Worm (Caenorhabditis elegans) whole organism, L1 larva: ENCODE data around the gene T04F3.5.

Experiments
- F16B12.6 ChIP-seq: fragments of 150-350 bp; optimal IDR thresholded peaks from 2 replicates; lab custom pipeline; 2014; ENCODE audit warnings: missing biosample characterization, missing genetic modification characterization
- Y116A8C.19 ChIP-seq: sonication (generic microtip); optimal IDR thresholded peaks from 2 replicates; lab custom pipeline; 2016; ENCODE audit warnings: missing compliant biosample characterization, missing genetic modification characterization, borderline replicate concordance
- aha-1 ChIP-seq: fragments of 150-350 bp; optimal IDR thresholded peaks from 2 replicates; lab custom pipeline; 2014; ENCODE audit warnings: missing biosample characterization, missing genetic modification characterization
- alr-1 ChIP-seq: fragments of 200-800 bp; sonication (Bioruptor generic); optimal IDR thresholded peaks from 2 replicates; lab custom pipeline; 2018; ENCODE audit warnings: borderline replicate concordance, mild to moderate bottlenecking, missing genetic modification characterization, missing compliant biosample characterization
- ama-1 ChIP-seq: fragments of 150-350 bp; optimal IDR thresholded peaks from 2 replicates; lab custom pipeline; 2014
- blmp-1 ChIP-seq: fragments of 150-350 bp; optimal IDR thresholded peaks from 2 replicates; lab custom pipeline; 2014; ENCODE audit warnings: missing biosample characterization, missing genetic modification characterization
- ceh-63 ChIP-seq: fragments of 200-800 bp; sonication (Bioruptor generic); optimal IDR thresholded peaks from 2 replicates; lab custom pipeline; 2018; ENCODE audit warnings: mild to moderate bottlenecking, missing genetic modification characterization, missing compliant biosample characterization
- ceh-8 ChIP-seq: fragments of 200-800 bp; sonication (Bioruptor generic); optimal IDR thresholded peaks from 2 replicates; lab custom pipeline; 2018; ENCODE audit warnings: mild to moderate bottlenecking, missing genetic modification characterization, moderate library complexity, missing compliant biosample characterization
- ceh-82 ChIP-seq, 3 experiments: fragments of 150-350 bp in 1 of 3; sonication (generic microtip) in 2 of 3; optimal IDR thresholded peaks; 2 replicates each; lab custom pipeline; 2014 to 2017; ENCODE audit warnings: missing biosample characterization in 3 of 3, missing genetic modification characterization in 3 of 3
- ceh-88 ChIP-seq: fragments of 200-800 bp; sonication (Bioruptor generic); IDR thresholded peaks from 2 replicates; pipeline ENCODE4 v1.3.6; 2022; ENCODE audit warnings: missing genetic modification characterization, missing compliant biosample characterization
- ces-1 ChIP-seq: fragments of 150-350 bp; optimal IDR thresholded peaks from 2 replicates; lab custom pipeline; 2014; ENCODE audit warnings: missing biosample characterization, missing genetic modification reagents, missing genetic modification characterization
- dpl-1 ChIP-seq, 3 experiments: fragments of 150-350 bp in 2 of 3; sonication (generic microtip) in 1 of 3; optimal IDR thresholded peaks; 2 replicates each; lab custom pipeline; 2014 to 2017; ENCODE audit warnings: missing biosample characterization in 3 of 3, missing genetic modification characterization in 3 of 3, missing genetic modification reagents in 3 of 3
- efl-1 ChIP-seq, 4 experiments: fragments of 150-350 bp; optimal IDR thresholded peaks in 3 of 4; peaks in 1 of 4; 1 replicate in 1 of 4; 2 replicates in 3 of 4; lab custom pipeline; 2014; ENCODE audit warnings: missing biosample characterization in 2 of 4, missing genetic modification characterization in 2 of 4, missing genetic modification reagents in 2 of 4
- efl-3 ChIP-seq: fragments of 200-800 bp; sonication (Bioruptor generic); optimal IDR thresholded peaks from 2 replicates; lab custom pipeline; 2018; ENCODE audit warnings: mild to moderate bottlenecking, missing genetic modification characterization, missing compliant biosample characterization
- elt-3 ChIP-seq, 6 experiments: fragments of 150-350 bp in 1 of 6; sonication (generic microtip); optimal IDR thresholded peaks; 2 replicates each; lab custom pipeline; 2017 to 2018; ENCODE audit warnings: missing biosample characterization in 6 of 6, missing genetic modification characterization in 6 of 6, inconsistent platforms in 1 of 6
- fkh-10 ChIP-seq: sonication (generic microtip); optimal IDR thresholded peaks from 2 replicates; lab custom pipeline; 2017; ENCODE audit warnings: missing biosample characterization, missing genetic modification reagents, missing genetic modification characterization
- fkh-4 ChIP-seq: sonication (generic microtip); optimal IDR thresholded peaks from 2 replicates; lab custom pipeline; 2016; ENCODE audit warnings: missing compliant biosample characterization, missing genetic modification characterization, borderline replicate concordance
- fkh-8 ChIP-seq: sonication (generic microtip); optimal IDR thresholded peaks from 2 replicates; lab custom pipeline; 2016; ENCODE audit warnings: mild to moderate bottlenecking, missing genetic modification characterization, missing compliant biosample characterization
- fos-1 ChIP-seq: fragments of 150-350 bp; optimal IDR thresholded peaks from 2 replicates; lab custom pipeline; 2014; ENCODE audit warnings: missing biosample characterization, missing genetic modification characterization
- grh-1 ChIP-seq: fragments of 200-800 bp; sonication (Bioruptor generic); IDR thresholded peaks from 2 replicates; pipeline ENCODE4 v1.3.6; 2022; ENCODE audit warnings: missing genetic modification reagents, missing genetic modification characterization, missing compliant biosample characterization
- hpl-2 ChIP-seq: fragments of 150-350 bp; optimal IDR thresholded peaks from 2 replicates; lab custom pipeline; 2014; ENCODE audit warnings: missing biosample characterization, missing genetic modification reagents, missing genetic modification characterization
- irx-1 ChIP-seq: sonication (generic microtip); optimal IDR thresholded peaks from 2 replicates; lab custom pipeline; 2016; ENCODE audit warnings: missing genetic modification characterization, missing compliant biosample characterization
- lin-14 ChIP-seq: fragments of 200-800 bp; sonication (Bioruptor generic); optimal IDR thresholded peaks from 2 replicates; lab custom pipeline; 2018; ENCODE audit warnings: mild to moderate bottlenecking, missing genetic modification characterization, moderate library complexity, missing compliant biosample characterization
- lin-15B ChIP-seq: fragments of 150-350 bp; sonication (generic microtip); optimal IDR thresholded peaks from 3 replicates; lab custom pipeline; 2014; ENCODE audit warnings: missing biosample characterization, missing genetic modification characterization
- lin-39 ChIP-seq: fragments of 150-350 bp; optimal IDR thresholded peaks from 2 replicates; lab custom pipeline; 2014; ENCODE audit warnings: missing biosample characterization, missing genetic modification reagents, missing genetic modification characterization
- lsy-2 ChIP-seq, 2 experiments: fragments of 150-350 bp; optimal IDR thresholded peaks; 2 replicates each; lab custom pipeline; 2014; ENCODE audit warnings: missing biosample characterization in 2 of 2, missing genetic modification characterization in 2 of 2
- mab-9 ChIP-seq: fragments of 200-800 bp; sonication (Bioruptor generic); IDR thresholded peaks from 2 replicates; pipeline ENCODE4 v1.3.6; 2022; ENCODE audit warnings: missing genetic modification reagents, missing genetic modification characterization, missing compliant biosample characterization
- mdl-1 ChIP-seq, 2 experiments: fragments of 150-350 bp; optimal IDR thresholded peaks; 2 replicates each; lab custom pipeline; 2014 to 2017; ENCODE audit warnings: missing biosample characterization in 2 of 2, missing genetic modification characterization in 2 of 2, inconsistent platforms in 1 of 2
- mef-2 ChIP-seq: fragments of 150-350 bp; optimal IDR thresholded peaks from 2 replicates; lab custom pipeline; 2014; ENCODE audit warnings: missing biosample characterization, missing genetic modification characterization
- mep-1 ChIP-seq: fragments of 150-350 bp; optimal IDR thresholded peaks from 2 replicates; lab custom pipeline; 2014; ENCODE audit warnings: missing biosample characterization, missing genetic modification characterization
- nhr-11 ChIP-seq: fragments of 150-350 bp; optimal IDR thresholded peaks from 2 replicates; lab custom pipeline; 2014; ENCODE audit warnings: missing biosample characterization, missing genetic modification characterization
- nhr-12 ChIP-seq: sonication (generic microtip); optimal IDR thresholded peaks from 2 replicates; lab custom pipeline; 2017; ENCODE audit warnings: missing biosample characterization, missing genetic modification characterization
- nhr-19 ChIP-seq: fragments of 200-800 bp; sonication (Bioruptor generic); conservative IDR thresholded peaks from 2 replicates; pipeline ENCODE4 v1.3.6; 2022; ENCODE audit warnings: missing genetic modification characterization, missing compliant biosample characterization
- nhr-20 ChIP-seq: sonication (generic microtip); optimal IDR thresholded peaks from 2 replicates; lab custom pipeline; 2016; ENCODE audit warnings: mild to moderate bottlenecking, missing genetic modification characterization, missing compliant biosample characterization
- nhr-237 ChIP-seq: fragments of 150-350 bp; optimal IDR thresholded peaks from 2 replicates; lab custom pipeline; 2014; ENCODE audit warnings: missing biosample characterization, missing genetic modification characterization
- nhr-28 ChIP-seq: fragments of 150-350 bp; optimal IDR thresholded peaks from 2 replicates; lab custom pipeline; 2014; ENCODE audit warnings: missing biosample characterization, missing genetic modification characterization
- nhr-47 ChIP-seq: sonication (generic microtip); optimal IDR thresholded peaks from 2 replicates; lab custom pipeline; 2016; ENCODE audit warnings: mild to moderate bottlenecking, missing genetic modification characterization, moderate library complexity, missing compliant biosample characterization
- nhr-76 ChIP-seq: sonication (generic microtip); optimal IDR thresholded peaks from 2 replicates; lab custom pipeline; 2017; ENCODE audit warnings: missing biosample characterization, missing genetic modification characterization
- nhr-84 ChIP-seq: sonication (generic microtip); optimal IDR thresholded peaks from 2 replicates; lab custom pipeline; 2017; ENCODE audit warnings: missing biosample characterization, missing genetic modification characterization
- nhr-85 ChIP-seq: sonication (generic microtip); peaks from one replicate; lab custom pipeline; 2016; ENCODE audit warnings: missing genetic modification characterization, inconsistent platforms, missing compliant biosample characterization
- pag-3 ChIP-seq: sonication (generic microtip); optimal IDR thresholded peaks from 2 replicates; lab custom pipeline; 2017; ENCODE audit warnings: missing genetic modification characterization, mild to moderate bottlenecking, missing compliant biosample characterization, antibody characterized with exemption, borderline replicate concordance; ENCODE audit not compliant: insufficient read depth
- pax-3 ChIP-seq: fragments of 200-800 bp; sonication (Bioruptor generic); optimal IDR thresholded peaks from 2 replicates; lab custom pipeline; 2018; ENCODE audit warnings: mild to moderate bottlenecking, missing genetic modification characterization, moderate library complexity, missing compliant biosample characterization
- rnt-1 ChIP-seq: sonication (generic microtip); optimal IDR thresholded peaks from 2 replicates; lab custom pipeline; 2016; ENCODE audit warnings: mild to moderate bottlenecking, missing genetic modification characterization, moderate library complexity, missing compliant biosample characterization
- snu-23 ChIP-seq: sonication (generic microtip); optimal IDR thresholded peaks from 2 replicates; lab custom pipeline; 2016; ENCODE audit warnings: missing genetic modification characterization, missing compliant biosample characterization
- sptf-1 ChIP-seq: fragments of 150-350 bp; optimal IDR thresholded peaks from 2 replicates; lab custom pipeline; 2014; ENCODE audit warnings: missing biosample characterization, missing genetic modification characterization
- sup-37 ChIP-seq: fragments of 200-800 bp; sonication (Bioruptor generic); optimal IDR thresholded peaks from 2 replicates; lab custom pipeline; 2018; ENCODE audit warnings: mild to moderate bottlenecking, missing genetic modification characterization, missing compliant biosample characterization
- tbx-2 ChIP-seq: sonication (generic microtip); optimal IDR thresholded peaks from 2 replicates; lab custom pipeline; 2016; ENCODE audit warnings: missing genetic modification characterization, missing compliant biosample characterization
- ztf-11 ChIP-seq, 2 experiments: sonication (generic microtip); optimal IDR thresholded peaks; 2 replicates each; lab custom pipeline; 2016 to 2017; ENCODE audit warnings: missing genetic modification characterization in 2 of 2, missing biosample characterization in 1 of 2, missing compliant biosample characterization in 1 of 2

T04F3.5 gene

ce11 chrV:11779810-11780209 lies 19.3 kb downstream of the T04F3.5 start:
- no peak for TF ChIP-seq efl-1 (optimal IDR thresholded peaks at IDR 0.05; lab: Kevin White, UChicago)
- no peak for TF ChIP-seq efl-1 (GFP tag; optimal IDR thresholded peaks at IDR 0.05 in 1 of 2; lab: Kevin White, UChicago)
- peak; percentile 46 for TF ChIP-seq mep-1 (tag; lab: Kevin White, UChicago)
- peak; percentile 17 for TF ChIP-seq lin-14 (GFP tag; lab: Kevin White, UChicago)
- TF ChIP-seq elt-3 (tag; optimal IDR thresholded peaks at IDR 0.05; lab: Kevin White, UChicago): peak in 1 of 6 experiments; percentile 33
- TF ChIP-seq F16B12.6 (tag; lab: Kevin White, UChicago): no peak
- TF ChIP-seq, all 84 proteins: peak for 3

- TF ChIP-seq nhr-19 (GFP tag; lab: Robert Waterston, UW): peak; percentile 70
- TF ChIP-seq lin-39 (tag; lab: Kevin White, UChicago): no peak
- peak; percentile 83 for TF ChIP-seq snu-23 (GFP tag; lab: Kevin White, UChicago)
- TF ChIP-seq fkh-10 (GFP tag; lab: Kevin White, UChicago): no peak
- TF ChIP-seq ceh-8 (GFP tag; lab: Kevin White, UChicago): no peak
- TF ChIP-seq F16B12.6 (tag; lab: Kevin White, UChicago): no peak
- peak; percentile 47 for TF ChIP-seq fkh-8
- TF ChIP-seq sup-37 (GFP tag; lab: Kevin White, UChicago): peak; percentile 23
- TF ChIP-seq nhr-11 (tag; lab: Kevin White, UChicago): no peak
- TF ChIP-seq nhr-85 (tag; lab: Kevin White, UChicago): peak; percentile 62
- TF ChIP-seq ztf-11 (tag; optimal IDR thresholded peaks at IDR 0.05; lab: Kevin White, UChicago): peak in 1 of 2 experiments; percentile 23
- TF ChIP-seq efl-1 (optimal IDR thresholded peaks at IDR 0.05; lab: Kevin White, UChicago): peak; percentile 60 to 63
- TF ChIP-seq efl-1 (GFP tag; optimal IDR thresholded peaks at IDR 0.05 in 1 of 2; lab: Kevin White, UChicago): peak; percentile 41 to 96
- no peak for TF ChIP-seq pag-3 (tag; lab: Kevin White, UChicago)
- TF ChIP-seq lin-15B (tag; lab: Kevin White, UChicago): no peak
- TF ChIP-seq nhr-12: peak; percentile 9
- TF ChIP-seq alr-1: no peak
- no peak for TF ChIP-seq ceh-88
- peak; percentile 45 for TF ChIP-seq blmp-1 (tag; lab: Kevin White, UChicago)
- TF ChIP-seq dpl-1 (GFP tag; optimal IDR thresholded peaks at IDR 0.05; lab: Kevin White, UChicago): peak; percentile 43 to 54 (median 51)
- peak; percentile 47 to 67 (median 55) for TF ChIP-seq ceh-82 (tag; optimal IDR thresholded peaks at IDR 0.05; lab: Kevin White, UChicago)
- peak in 1 of 2 experiments; percentile 72 for TF ChIP-seq mdl-1 (tag; optimal IDR thresholded peaks at IDR 0.05; lab: Kevin White, UChicago)
- no peak for TF ChIP-seq fkh-4 (tag; lab: Kevin White, UChicago)
- no peak for TF ChIP-seq nhr-237 (tag; lab: Kevin White, UChicago)
- peak; percentile 81 for TF ChIP-seq nhr-47 (tag; lab: Kevin White, UChicago)
- TF ChIP-seq hpl-2 (GFP tag; lab: Kevin White, UChicago): no peak
- TF ChIP-seq sptf-1: no peak
- no peak for TF ChIP-seq aha-1 (tag; lab: Kevin White, UChicago)
- peak; percentile 3 for TF ChIP-seq ama-1 (lab: Kevin White, UChicago)
- peak; percentile 62 for TF ChIP-seq fos-1 (tag; lab: Kevin White, UChicago)
- no peak for TF ChIP-seq ces-1
- peak; percentile 11; the same call in 1 of the 2 replicates for TF ChIP-seq grh-1 (GFP tag; lab: Robert Waterston, UW)
- peak; percentile 45 for TF ChIP-seq irx-1 (tag; lab: Kevin White, UChicago)
- peak; percentile 1 for TF ChIP-seq mef-2 (tag; lab: Kevin White, UChicago)
- peak; percentile 28 for TF ChIP-seq nhr-76 (tag; lab: Kevin White, UChicago)
- TF ChIP-seq efl-3 (GFP tag; lab: Kevin White, UChicago): peak; percentile 0
- TF ChIP-seq pax-3 (tag; lab: Kevin White, UChicago): peak; percentile 56
- no peak for TF ChIP-seq ceh-63 (GFP tag; lab: Kevin White, UChicago)
- TF ChIP-seq nhr-28 (tag; lab: Kevin White, UChicago): no peak
- TF ChIP-seq lsy-2 (tag; optimal IDR thresholded peaks at IDR 0.05; lab: Kevin White, UChicago): peak; percentile 71 to 85
- peak; percentile 82 for TF ChIP-seq nhr-20 (tag; lab: Kevin White, UChicago)
- peak; percentile 41 for TF ChIP-seq tbx-2 (tag; lab: Kevin White, UChicago)
- TF ChIP-seq Y116A8C.19 (tag; lab: Kevin White, UChicago): no peak
- TF ChIP-seq mab-9 (GFP tag; lab: Robert Waterston, UW): peak; percentile 49; the same call in 1 of the 2 replicates
- no peak for TF ChIP-seq nhr-84 (tag; lab: Kevin White, UChicago)
- peak; percentile 82 for TF ChIP-seq rnt-1 (tag; lab: Kevin White, UChicago)
- TF ChIP-seq mep-1 (tag; lab: Kevin White, UChicago): peak; percentile 42
Observed at ce11 chrV:11782809-11783440, 22.5 kb downstream of the T04F3.5 start, which contains the start of gene F55A11.11. Gene F55A11.11, plus strand, starts transcription at chrV:11783149.
